Fruit fly (Drosophila melanogaster) Kc167 (cell line): ENCODE measurements around the gene LUBEL.

Source experiments
- Myc ChIP-seq: fragments of >200 bp; optimal IDR thresholded peaks from 2 replicates; lab custom pipeline; 2017; ENCODE audit warnings: missing external identifiers
- Sin3A ChIP-seq: fragments of >200 bp; optimal IDR thresholded peaks from 2 replicates; lab custom pipeline; 2018; ENCODE audit warnings: missing external identifiers
- h ChIP-seq: fragments of >200 bp; optimal IDR thresholded peaks from 3 replicates; lab custom pipeline; 2018; ENCODE audit warnings: missing external identifiers
- insv ChIP-seq: fragments of >200 bp; optimal IDR thresholded peaks from 3 replicates; lab custom pipeline; 2018; ENCODE audit warnings: missing external identifiers
- psq ChIP-seq: fragments of >200 bp; optimal IDR thresholded peaks from 2 replicates; lab custom pipeline; 2017; ENCODE audit warnings: missing external identifiers
- ttk ChIP-seq: sonication (Bioruptor generic); optimal IDR thresholded peaks from 2 replicates; lab custom pipeline; 2017; ENCODE audit warnings: missing external identifiers

LUBEL gene

dm6 chr2L:6774853-6775252, 2.3 kb upstream of the LUBEL start:
- TF ChIP-seq Myc (no peak), psq (lab: Kevin White, UChicago) (no peak), h (lab: Kevin White, UChicago) (no peak), insv (lab: Kevin White, UChicago) (no peak), Sin3A (lab: Kevin White, UChicago) (no peak), ttk (no peak)

- TF ChIP-seq Myc (no peak), Sin3A (lab: Kevin White, UChicago) (no peak), insv (lab: Kevin White, UChicago) (no peak), ttk (no peak), h (lab: Kevin White, UChicago) (no peak)
Observed at dm6 chr2L:6773645-6774044, 1.1 kb upstream of the LUBEL start, which contains the start of gene CG17378. Gene CG17378 (plus strand): TSS chr2L:6774041.

dm6 chr2L:6759528-6759927, 13.0 kb downstream of the LUBEL start, which contains the start of gene CG11322:
Gene CG11322 (minus strand): TSS chr2L:6759628.
- TF ChIP-seq insv (lab: Kevin White, UChicago) (no peak), Sin3A (lab: Kevin White, UChicago) (no peak), ttk (no peak), Myc (no peak), psq (lab: Kevin White, UChicago) (no peak)

- TF ChIP-seq Myc (no peak), h (lab: Kevin White, UChicago) (no peak), psq (lab: Kevin White, UChicago) (no peak), Sin3A (lab: Kevin White, UChicago) (no peak), ttk (no peak), insv (lab: Kevin White, UChicago) (no peak)
Observed at dm6 chr2L:6751037-6751436, 21.5 kb downstream of the LUBEL start.

- TF ChIP-seq insv (lab: Kevin White, UChicago): no peak
- no peak for TF ChIP-seq ttk
- no peak for TF ChIP-seq psq (lab: Kevin White, UChicago)
- no peak for TF ChIP-seq Myc
- TF ChIP-seq Sin3A (lab: Kevin White, UChicago): no peak
- TF ChIP-seq h (lab: Kevin White, UChicago): no peak
Observed at dm6 chr2L:6747814-6748213, 24.7 kb downstream of the LUBEL start, which contains the start of gene CG44271. Gene CG44271 (minus strand): TSS chr2L:6747914.

dm6 chr2L:6745522-6745921, 27.0 kb downstream of the LUBEL start, which contains the start of gene CG31910:
Gene CG31910 (minus strand): TSS chr2L:6745622.
- no peak for TF ChIP-seq h (lab: Kevin White, UChicago)
- no peak for TF ChIP-seq ttk
- no peak for TF ChIP-seq Myc
- no peak for TF ChIP-seq Sin3A (lab: Kevin White, UChicago)
- TF ChIP-seq insv (lab: Kevin White, UChicago): no peak
- no peak for TF ChIP-seq psq (lab: Kevin White, UChicago)

dm6 chr2L:6741980-6742591, 30.5 kb downstream of the LUBEL start, which contains the start of gene meng:
Gene meng (plus strand): TSS chr2L:6742502.
- TF ChIP-seq Sin3A (lab: Kevin White, UChicago) (no peak), insv (lab: Kevin White, UChicago) (no peak), psq (lab: Kevin White, UChicago) (no peak), Myc (no peak), ttk (no peak), h (lab: Kevin White, UChicago) (no peak)

- no peak for TF ChIP-seq Sin3A (lab: Kevin White, UChicago)
Observed at dm6 chr2L:6740088-6740487, 32.5 kb downstream of the LUBEL start, which contains the start of gene TTLL3A. Gene TTLL3A (minus strand): TSS chr2L:6740188.

dm6 chr2L:6732566-6732965, 40.0 kb downstream of the LUBEL start, which contains the start of gene TTLL3B:
Gene TTLL3B (plus strand): TSS chr2L:6732866.
- TF ChIP-seq ttk (no peak), Myc (no peak)

- TF ChIP-seq Sin3A (lab: Kevin White, UChicago) (no peak), h (lab: Kevin White, UChicago) (no peak), insv (lab: Kevin White, UChicago) (no peak), psq (lab: Kevin White, UChicago) (no peak), Myc (no peak), ttk (no peak)
Observed at dm6 chr2L:6723750-6724503, 48.6 kb downstream of the LUBEL start, which contains the start of gene Liprin-alpha. Gene Liprin-alpha (plus strand): TSS chr2L:6723903.

dm6 chr2L:6722822-6723749, 49.5 kb downstream of the LUBEL start, which contains the start of gene homer:
Gene homer (minus strand): TSS chr2L:6723359.
- no peak for TF ChIP-seq psq (lab: Kevin White, UChicago)
- TF ChIP-seq insv (lab: Kevin White, UChicago): no peak
- TF ChIP-seq h (lab: Kevin White, UChicago): no peak
- TF ChIP-seq Myc: no peak
- no peak for TF ChIP-seq ttk
- TF ChIP-seq Sin3A (lab: Kevin White, UChicago): no peak
